Worm (Caenorhabditis elegans) whole organism, L4 larva: Measurements from ENCODE around the gene R12B2.3.

Source experiments
- F37D6.2 ChIP-seq: sonication (generic microtip); optimal IDR thresholded peaks from 2 replicates; lab custom pipeline; 2016; ENCODE audit warnings: mild to moderate bottlenecking, missing genetic modification characterization, missing compliant biosample characterization
- T20F7.1 ChIP-seq: fragments of 200-800 bp; sonication (Bioruptor generic); optimal IDR thresholded peaks from 2 replicates; lab custom pipeline; 2018; ENCODE audit warnings: mild to moderate bottlenecking, missing genetic modification characterization, missing compliant biosample characterization
- T26A8.4 ChIP-seq: fragments of 200-800 bp; sonication (Bioruptor generic); IDR thresholded peaks from 2 replicates; pipeline ENCODE4 v1.3.6; 2022; ENCODE audit warnings: missing genetic modification characterization, missing compliant biosample characterization
- Y105C5A.15 ChIP-seq: fragments of 200-800 bp; sonication (Bioruptor generic); IDR thresholded peaks from 2 replicates; pipeline ENCODE4 v1.3.6; 2022; ENCODE audit warnings: missing genetic modification characterization, missing compliant biosample characterization
- arid-1 ChIP-seq: fragments of 200-800 bp; sonication (Bioruptor generic); conservative IDR thresholded peaks from 2 replicates; pipeline ENCODE4 v1.3.6; 2022; ENCODE audit warnings: missing genetic modification reagents, missing genetic modification characterization, missing compliant biosample characterization
- attf-4 ChIP-seq: sonication (generic microtip); optimal IDR thresholded peaks from 3 replicates; lab custom pipeline; 2017; ENCODE audit warnings: missing biosample characterization, missing genetic modification characterization
- ceh-32 ChIP-seq: sonication (generic microtip); optimal IDR thresholded peaks from 2 replicates; lab custom pipeline; 2016; ENCODE audit warnings: mild to moderate bottlenecking, missing genetic modification characterization, missing compliant biosample characterization; ENCODE audit not compliant: poor library complexity
- ctbp-1 ChIP-seq: fragments of 200-800 bp; sonication (Bioruptor generic); IDR thresholded peaks from 2 replicates; pipeline ENCODE4 v1.3.6; 2022; ENCODE audit warnings: missing genetic modification reagents, missing genetic modification characterization, missing compliant biosample characterization
- daf-12 ChIP-seq: fragments of 150-350 bp; optimal IDR thresholded peaks from 2 replicates; lab custom pipeline; 2014; ENCODE audit warnings: missing biosample characterization, missing genetic modification reagents, missing genetic modification characterization
- dve-1 ChIP-seq: sonication (generic microtip); optimal IDR thresholded peaks from 2 replicates; lab custom pipeline; 2017; ENCODE audit warnings: antibody characterized with exemption, mild to moderate bottlenecking, missing genetic modification characterization, missing compliant biosample characterization; ENCODE audit not compliant: insufficient read depth
- egl-27 ChIP-seq: sonication (generic microtip); optimal IDR thresholded peaks from 3 replicates; lab custom pipeline; 2017; ENCODE audit warnings: missing biosample characterization, missing genetic modification reagents, missing genetic modification characterization
- egl-43 ChIP-seq: fragments of 200-800 bp; sonication (Bioruptor generic); IDR thresholded peaks from 2 replicates; pipeline ENCODE4 v1.3.6; 2022; ENCODE audit warnings: missing genetic modification reagents, missing genetic modification characterization, missing compliant biosample characterization
- fkh-10 ChIP-seq: fragments of 150-350 bp; optimal IDR thresholded peaks from 2 replicates; lab custom pipeline; 2014; ENCODE audit warnings: missing biosample characterization, missing genetic modification reagents, missing genetic modification characterization
- hlh-11 ChIP-seq: fragments of 200-800 bp; sonication (Bioruptor generic); optimal IDR thresholded peaks from 2 replicates; lab custom pipeline; 2018; ENCODE audit warnings: mild to moderate bottlenecking, missing genetic modification characterization, missing compliant biosample characterization
- hmg-1.1 ChIP-seq: fragments of 200-800 bp; sonication (Bioruptor generic); IDR thresholded peaks from 2 replicates; pipeline ENCODE4 v1.3.6; 2022; ENCODE audit warnings: missing genetic modification reagents, missing genetic modification characterization, missing compliant biosample characterization
- lin-1 ChIP-seq: fragments of 200-800 bp; sonication (Bioruptor generic); IDR thresholded peaks from 2 replicates; pipeline ENCODE4 v1.3.6; 2022; ENCODE audit warnings: missing genetic modification reagents, missing genetic modification characterization, missing compliant biosample characterization
- lin-15B ChIP-seq: fragments of 150-350 bp; sonication (generic microtip); optimal IDR thresholded peaks from 3 replicates; lab custom pipeline; 2014; ENCODE audit warnings: missing biosample characterization, missing genetic modification characterization
- lin-29 ChIP-seq: fragments of 200-800 bp; sonication (Bioruptor generic); IDR thresholded peaks from 2 replicates; pipeline ENCODE4 v1.3.6; 2022; ENCODE audit warnings: missing genetic modification reagents, missing genetic modification characterization, missing compliant biosample characterization
- lin-38 ChIP-seq: fragments of 200-800 bp; sonication (Bioruptor generic); IDR thresholded peaks from 2 replicates; pipeline ENCODE4 v1.3.6; 2022; ENCODE audit warnings: missing genetic modification reagents, missing genetic modification characterization, missing compliant biosample characterization
- lir-3 ChIP-seq: sonication (generic microtip); optimal IDR thresholded peaks from 2 replicates; lab custom pipeline; 2016; ENCODE audit warnings: mild to moderate bottlenecking, missing genetic modification characterization, missing compliant biosample characterization
- lsy-2 ChIP-seq, 2 experiments: fragments of 150-350 bp in 1 of 2; sonication (generic microtip) in 1 of 2; optimal IDR thresholded peaks; 2 replicates each; lab custom pipeline; 2014 to 2017; ENCODE audit warnings: missing biosample characterization in 2 of 2, missing genetic modification characterization in 2 of 2
- madf-5 ChIP-seq, 2 experiments: fragments of 200-800 bp; sonication (Bioruptor generic); IDR thresholded peaks; 2 replicates each; pipeline ENCODE4 v1.3.6; 2022; ENCODE audit warnings: missing compliant biosample characterization in 2 of 2, missing genetic modification characterization in 2 of 2
- mdt-29 ChIP-seq: fragments of 200-800 bp; sonication (Bioruptor generic); IDR thresholded peaks from 2 replicates; pipeline ENCODE4 v1.3.6; 2022; ENCODE audit warnings: missing genetic modification reagents, missing genetic modification characterization, missing compliant biosample characterization
- mep-1 ChIP-seq: fragments of 150-350 bp; sonication (generic microtip); optimal IDR thresholded peaks from 3 replicates; lab custom pipeline; 2014; ENCODE audit warnings: missing biosample characterization, missing genetic modification characterization
- mes-2 ChIP-seq: sonication (generic microtip); optimal IDR thresholded peaks from 2 replicates; lab custom pipeline; 2016; ENCODE audit warnings: missing genotype, mild to moderate bottlenecking, missing genetic modification characterization, missing compliant biosample characterization; ENCODE audit not compliant: poor library complexity, severe bottlenecking
- nhr-10 ChIP-seq: fragments of 150-350 bp; optimal IDR thresholded peaks from 2 replicates; lab custom pipeline; 2014; ENCODE audit warnings: missing biosample characterization, missing genetic modification characterization
- nhr-111 ChIP-seq: fragments of 200-800 bp; sonication (Bioruptor generic); optimal IDR thresholded peaks from 2 replicates; lab custom pipeline; 2018; ENCODE audit warnings: mild to moderate bottlenecking, missing genetic modification characterization, missing compliant biosample characterization
- nhr-42 ChIP-seq: fragments of 200-800 bp; sonication (Bioruptor generic); IDR thresholded peaks from 2 replicates; pipeline ENCODE4 v1.3.6; 2022; ENCODE audit warnings: missing genetic modification characterization, missing compliant biosample characterization
- pha-4 ChIP-seq, 2 experiments: fragments of 150-350 bp in 1 of 2; fragments of 200-800 bp in 1 of 2; sonication (Bioruptor generic) in 1 of 2; IDR thresholded peaks in 1 of 2; optimal IDR thresholded peaks in 1 of 2; 2 replicates each; pipeline versions ENCODE4 v1.3.6 to Lab custom; 2014 to 2022; ENCODE audit warnings: missing genetic modification characterization in 2 of 2, missing genetic modification reagents in 2 of 2, missing biosample characterization in 1 of 2, missing compliant biosample characterization in 1 of 2
- php-3 ChIP-seq: fragments of 200-800 bp; sonication (Bioruptor generic); IDR thresholded peaks from 2 replicates; pipeline ENCODE4 v1.3.6; 2022; ENCODE audit warnings: missing genetic modification reagents, missing genetic modification characterization, missing compliant biosample characterization
- pqm-1 ChIP-seq: sonication (generic microtip); optimal IDR thresholded peaks from 2 replicates; lab custom pipeline; 2017; ENCODE audit warnings: missing biosample characterization, missing genetic modification characterization
- rbr-2 ChIP-seq: sonication (generic microtip); optimal IDR thresholded peaks from 2 replicates; lab custom pipeline; 2016; ENCODE audit warnings: missing genotype, missing genetic modification characterization, missing compliant biosample characterization
- saeg-2 ChIP-seq: fragments of 200-800 bp; sonication (Bioruptor generic); IDR thresholded peaks from 2 replicates; pipeline ENCODE4 v1.3.6; 2022; ENCODE audit warnings: missing genetic modification reagents, missing genetic modification characterization, missing compliant biosample characterization
- set-16 ChIP-seq: fragments of 200-800 bp; sonication (Bioruptor generic); IDR thresholded peaks from 2 replicates; pipeline ENCODE4 v1.3.6; 2022; ENCODE audit warnings: missing genetic modification reagents, missing genetic modification characterization, missing compliant biosample characterization
- tag-97 ChIP-seq: fragments of 200-800 bp; sonication (Bioruptor generic); IDR thresholded peaks from 2 replicates; pipeline ENCODE4 v1.3.6; 2022; ENCODE audit warnings: missing genetic modification characterization, missing compliant biosample characterization
- tra-1 ChIP-seq: fragments of 200-800 bp; sonication (Bioruptor generic); IDR thresholded peaks from 2 replicates; pipeline ENCODE4 v1.3.6; 2022; ENCODE audit warnings: missing genetic modification reagents, missing genetic modification characterization, missing compliant biosample characterization
- unc-39 ChIP-seq: sonication (generic microtip); optimal IDR thresholded peaks from 2 replicates; lab custom pipeline; 2017; ENCODE audit warnings: missing biosample characterization, missing genetic modification characterization
- unc-62 ChIP-seq, 3 experiments: fragments of 150-350 bp in 1 of 3; sonication (generic microtip); optimal IDR thresholded peaks in 2 of 3; peaks in 1 of 3; 1 replicate in 1 of 3; 2 replicates in 2 of 3; lab custom pipeline; 2014 to 2017; ENCODE audit warnings: missing biosample characterization in 3 of 3, missing genetic modification characterization in 3 of 3, missing genetic modification reagents in 3 of 3, missing genotype in 1 of 3
- zip-11 ChIP-seq: fragments of 200-800 bp; sonication (Bioruptor generic); IDR thresholded peaks from 2 replicates; pipeline ENCODE4 v1.3.6; 2022; ENCODE audit warnings: missing genetic modification characterization, missing compliant biosample characterization
- ztf-7 ChIP-seq: fragments of 150-350 bp; optimal IDR thresholded peaks from 2 replicates; lab custom pipeline; 2014; ENCODE audit warnings: missing biosample characterization, missing genetic modification characterization

R12B2.3 gene

DNA sequence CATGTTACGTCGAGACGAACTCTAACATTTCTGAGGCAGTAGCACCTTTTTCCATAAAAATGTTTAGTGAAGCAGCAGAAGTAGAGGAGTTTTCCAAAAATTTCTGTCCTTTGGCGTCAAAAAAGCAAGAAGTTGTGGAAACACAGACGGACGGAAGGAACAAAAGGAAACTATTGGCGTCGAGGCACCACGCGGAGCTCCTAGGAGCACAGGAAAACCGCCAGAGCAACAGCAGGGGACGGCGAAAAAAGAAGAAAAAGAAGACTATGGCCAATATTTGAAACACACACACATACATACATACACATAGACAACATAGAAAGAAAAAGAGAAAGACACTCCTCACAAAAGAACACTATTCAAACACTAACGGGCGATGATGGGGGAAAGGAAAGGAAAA is 37.5 kb downstream of the R12B2.3 start:
- TF ChIP-seq Y105C5A.15 (no peak), tag-97 (GFP tag; lab: Robert Waterston, UW) (no peak), madf-5 (GFP tag; IDR thresholded peaks at IDR 0.05; lab: Robert Waterston, UW) (no peak), T26A8.4 (GFP tag; lab: Robert Waterston, UW) (no peak), attf-4 (tag; lab: Kevin White, UChicago) (no peak), unc-62 (GFP tag; optimal IDR thresholded peaks at IDR 0.05 in 1 of 2; lab: Kevin White, UChicago) (no peak), unc-62 (tag; optimal IDR thresholded peaks at IDR 0.05; lab: Kevin White, UChicago) (no peak), fkh-10 (peak; percentile 29), mdt-29 (GFP tag; lab: Robert Waterston, UW) (no peak), lin-38 (GFP tag; lab: Robert Waterston, UW) (no peak), mep-1 (tag; lab: Kevin White, UChicago) (peak; percentile 23), tra-1 (GFP tag; lab: Robert Waterston, UW) (no peak), arid-1 (GFP tag; lab: Robert Waterston, UW) (no peak), lin-15B (no peak), rbr-2 (tag; lab: Kevin White, UChicago) (peak; percentile 20), mes-2 (tag; lab: Kevin White, UChicago) (peak; percentile 13), lin-1 (no peak), F37D6.2 (tag; lab: Kevin White, UChicago) (no peak), zip-11 (no peak), pqm-1 (tag; lab: Kevin White, UChicago) (no peak), lsy-2 (tag; optimal IDR thresholded peaks at IDR 0.05; lab: Kevin White, UChicago) (peak in 1 of 2 experiments; percentile 26), ctbp-1 (peak; percentile 38; the same call in 1 of the 2 replicates), pha-4 (GFP tag; IDR thresholded peaks at IDR 0.05; lab: Robert Waterston, UW) (no peak), pha-4 (tag; optimal IDR thresholded peaks at IDR 0.05; lab: Kevin White, UChicago) (peak; percentile 16), ceh-32 (tag; lab: Kevin White, UChicago) (no peak), egl-27 (tag; lab: Kevin White, UChicago) (no peak), nhr-111 (no peak), ztf-7 (tag; lab: Kevin White, UChicago) (no peak), lir-3 (no peak), nhr-42 (GFP tag; lab: Robert Waterston, UW) (no peak), dve-1 (tag; lab: Kevin White, UChicago) (peak; percentile 8), hmg-1.1 (GFP tag; lab: Robert Waterston, UW) (no peak), unc-39 (no peak), T20F7.1 (GFP tag; lab: Kevin White, UChicago) (no peak), set-16 (GFP tag; lab: Robert Waterston, UW) (no peak), saeg-2 (GFP tag; lab: Robert Waterston, UW) (no peak), php-3 (GFP tag; lab: Robert Waterston, UW) (no peak), nhr-10 (tag; lab: Kevin White, UChicago) (no peak), hlh-11 (tag; lab: Kevin White, UChicago) (peak; percentile 20), daf-12 (tag; lab: Kevin White, UChicago) (no peak), egl-43 (GFP tag; lab: Robert Waterston, UW) (0 out of 2 replicates have a peak, but pooled peaks have one; percentile 29)

DNA sequence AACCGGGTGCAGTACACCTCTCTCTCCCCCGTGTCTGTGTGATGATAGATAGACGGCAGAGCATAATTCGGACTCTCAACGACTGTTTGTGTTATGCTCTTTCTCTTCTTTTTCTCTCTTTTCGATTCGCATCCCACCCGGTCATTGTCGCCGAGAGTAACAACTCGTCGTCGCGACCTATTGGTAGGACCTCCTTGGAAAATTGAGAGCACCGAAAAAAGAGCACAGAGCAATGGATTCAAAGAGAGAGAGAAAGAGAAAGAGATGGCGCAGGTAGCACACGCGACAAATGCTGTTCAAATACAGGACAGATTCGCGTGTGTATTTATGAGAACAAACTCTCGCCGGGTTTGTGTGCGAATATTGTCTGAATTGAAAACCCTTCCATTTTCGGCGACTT is 38.3 kb downstream of the R12B2.3 start:
- TF ChIP-seq hmg-1.1 (GFP tag; lab: Robert Waterston, UW) (0 out of 2 replicates have a peak, but pooled peaks have one; percentile 21), lin-29 (GFP tag; lab: Robert Waterston, UW) (no peak), dve-1 (tag; lab: Kevin White, UChicago) (no peak), unc-62 (GFP tag; optimal IDR thresholded peaks at IDR 0.05 in 1 of 2; lab: Kevin White, UChicago) (peak in 1 of 2 experiments; percentile 39), unc-62 (tag; optimal IDR thresholded peaks at IDR 0.05; lab: Kevin White, UChicago) (no peak)
- TF ChIP-seq, all 104 proteins: peak for 2
